Worm (Caenorhabditis elegans) whole organism, L2 larva: ENCODE results near the gene tatn-1.

Experiments
- ama-1 ChIP-seq: fragments of 150-350 bp; optimal IDR thresholded peaks from 2 replicates; lab custom pipeline; 2018; ENCODE audit warnings: inconsistent platforms
- ceh-82 ChIP-seq: fragments of 150-350 bp; optimal IDR thresholded peaks from 2 replicates; lab custom pipeline; 2014; ENCODE audit warnings: missing biosample characterization, missing genetic modification characterization
- egl-27 ChIP-seq: sonication (generic microtip); optimal IDR thresholded peaks from 3 replicates; lab custom pipeline; 2017; ENCODE audit warnings: missing biosample characterization, missing genetic modification reagents, missing genetic modification characterization
- elt-3 ChIP-seq: sonication (generic microtip); optimal IDR thresholded peaks from 2 replicates; lab custom pipeline; 2017; ENCODE audit warnings: missing biosample characterization, missing genetic modification characterization
- fos-1 ChIP-seq: fragments of 150-350 bp; optimal IDR thresholded peaks from 2 replicates; lab custom pipeline; 2014; ENCODE audit warnings: missing biosample characterization, missing genetic modification characterization
- nhr-6 ChIP-seq: fragments of 150-350 bp; optimal IDR thresholded peaks from 2 replicates; lab custom pipeline; 2014; ENCODE audit warnings: missing biosample characterization, missing genetic modification characterization
- nhr-77 ChIP-seq: fragments of 150-350 bp; optimal IDR thresholded peaks from 2 replicates; lab custom pipeline; 2014; ENCODE audit warnings: missing biosample characterization, missing genetic modification characterization
- sma-3 ChIP-seq: sonication (generic microtip); optimal IDR thresholded peaks from 2 replicates; lab custom pipeline; 2016; ENCODE audit warnings: missing genetic modification reagents, missing genetic modification characterization, missing compliant biosample characterization
- snpc-4 ChIP-seq: fragments of 150-350 bp; optimal IDR thresholded peaks from 2 replicates; lab custom pipeline; 2014; ENCODE audit warnings: missing biosample characterization, missing genetic modification characterization
- unc-39 ChIP-seq: fragments of 150-350 bp; optimal IDR thresholded peaks from 2 replicates; lab custom pipeline; 2014; ENCODE audit warnings: missing biosample characterization, missing genetic modification characterization

ce11 chrX:14790320-14791048, at the start of gene tatn-1:
- TF ChIP-seq unc-39 (tag; lab: Kevin White, UChicago): no peak
- TF ChIP-seq ama-1 (lab: Kevin White, UChicago): no peak
- TF ChIP-seq nhr-77 (tag; lab: Kevin White, UChicago): peak; percentile 29
- TF ChIP-seq fos-1 (tag; lab: Kevin White, UChicago): peak; percentile 68
- peak; percentile 97 for TF ChIP-seq sma-3 (GFP tag; lab: Kevin White, UChicago)
- TF ChIP-seq snpc-4 (tag; lab: Kevin White, UChicago): no peak
- no peak for TF ChIP-seq ceh-82 (tag; lab: Kevin White, UChicago)
- peak; percentile 71 for TF ChIP-seq egl-27
- no peak for TF ChIP-seq elt-3 (tag; lab: Kevin White, UChicago)
- peak; percentile 59 for TF ChIP-seq nhr-6 (tag; lab: Kevin White, UChicago)
